Fruit fly (Drosophila melanogaster) whole organism, embryonic: Measurements from ENCODE around the gene CG13653.

Experiments
- Atf-2 ChIP-seq: fragments of 200-800 bp; sonication (Bioruptor generic); optimal IDR thresholded peaks from 2 replicates; lab custom pipeline; 2016; ENCODE audit warnings: missing biosample characterization, missing genetic modification characterization
- Awh ChIP-seq: fragments of 200-800 bp; sonication (Bioruptor generic); IDR thresholded peaks from 2 replicates; pipeline ENCODE4, ENCODE4 v1.3.6; 2022; ENCODE audit warnings: missing biosample characterization, missing genetic modification characterization
- CG11696 ChIP-seq: fragments of 200-800 bp; sonication (Bioruptor generic); IDR thresholded peaks from 2 replicates; pipeline ENCODE4 v1.3.6; 2022; ENCODE audit warnings: missing biosample characterization, missing genetic modification characterization
- CG12299 ChIP-seq: fragments of 200-800 bp; sonication (Bioruptor generic); optimal IDR thresholded peaks from 2 replicates; lab custom pipeline; 2018; ENCODE audit warnings: missing biosample characterization, mild to moderate bottlenecking, missing genetic modification characterization
- CG13775 ChIP-seq: fragments of 200-800 bp; sonication (Bioruptor generic); optimal IDR thresholded peaks from 3 replicates; lab custom pipeline; 2017; ENCODE audit warnings: missing biosample characterization, mild to moderate bottlenecking, missing genetic modification characterization
- CG16863 ChIP-seq: fragments of 200-800 bp; sonication (Bioruptor generic); optimal IDR thresholded peaks from 3 replicates; lab custom pipeline; 2016; ENCODE audit warnings: missing biosample characterization, missing genetic modification characterization
- CG17912 ChIP-seq: fragments of 200-800 bp; sonication (Bioruptor generic); optimal IDR thresholded peaks from 2 replicates; lab custom pipeline; 2018; ENCODE audit warnings: missing biosample characterization, mild to moderate bottlenecking, missing genetic modification characterization
- CG18011 ChIP-seq: fragments of 200-800 bp; sonication (Bioruptor generic); optimal IDR thresholded peaks from 2 replicates; lab custom pipeline; 2017; ENCODE audit warnings: missing biosample characterization, missing genetic modification characterization, mild to moderate bottlenecking, moderate library complexity, missing genotype
- CG1832 ChIP-seq: fragments of 200-800 bp; sonication (Bioruptor generic); optimal IDR thresholded peaks from 2 replicates; lab custom pipeline; 2017; ENCODE audit warnings: missing biosample characterization, mild to moderate bottlenecking, missing genetic modification characterization, inconsistent platforms
- CG30020 ChIP-seq: fragments of 200-800 bp; optimal IDR thresholded peaks from 2 replicates; lab custom pipeline; 2019; ENCODE audit warnings: missing biosample characterization, mild to moderate bottlenecking, missing genetic modification characterization, moderate library complexity
- CG3838 ChIP-seq: fragments of 200-800 bp; sonication (Bioruptor generic); optimal IDR thresholded peaks from 3 replicates; lab custom pipeline; 2016; ENCODE audit warnings: missing biosample characterization, missing genetic modification characterization
- CG3847 ChIP-seq: fragments of 200-800 bp; sonication (Bioruptor generic); IDR thresholded peaks from 2 replicates; pipeline ENCODE4 v1.3.6; 2022; ENCODE audit warnings: missing biosample characterization, missing genetic modification characterization
- CG4404 ChIP-seq: fragments of 200-800 bp; sonication (Bioruptor generic); IDR thresholded peaks from 2 replicates; pipeline ENCODE4 v1.3.6; 2022; ENCODE audit warnings: missing biosample characterization, missing genetic modification characterization
- CG4707 ChIP-seq: fragments of 200-800 bp; sonication (Bioruptor generic); optimal IDR thresholded peaks from 2 replicates; lab custom pipeline; 2018; ENCODE audit warnings: missing biosample characterization, mild to moderate bottlenecking, missing genetic modification characterization, moderate library complexity
- CG6272 ChIP-seq: fragments of 200-800 bp; sonication (Bioruptor generic); IDR thresholded peaks from 2 replicates; pipeline ENCODE4 v1.3.6; 2022; ENCODE audit warnings: missing biosample characterization, missing genetic modification characterization
- CG6791 ChIP-seq: fragments of 200-800 bp; sonication (Bioruptor generic); IDR thresholded peaks from 3 replicates; pipeline ENCODE4 v1.3.6; 2022; ENCODE audit warnings: missing biosample characterization, missing genetic modification characterization; ENCODE audit not compliant: partially characterized antibody
- CG8388 ChIP-seq: fragments of 200-800 bp; sonication (Bioruptor generic); optimal IDR thresholded peaks from 2 replicates; lab custom pipeline; 2019; ENCODE audit warnings: missing biosample characterization, mild to moderate bottlenecking, missing genetic modification characterization, moderate library complexity
- CG8924 ChIP-seq: fragments of 200-800 bp; optimal IDR thresholded peaks from 3 replicates; lab custom pipeline; 2019; ENCODE audit warnings: missing biosample characterization, mild to moderate bottlenecking, missing genetic modification characterization, moderate library complexity
- Deaf1 ChIP-seq: fragments of 200-800 bp; optimal IDR thresholded peaks from 3 replicates; lab custom pipeline; 2019; ENCODE audit warnings: missing biosample characterization, mild to moderate bottlenecking, missing genetic modification characterization, moderate library complexity
- Hr51 ChIP-seq, 2 experiments: fragments of 200-800 bp; sonication (Bioruptor generic); optimal IDR thresholded peaks; 2 replicates in 1 of 2; 3 replicates in 1 of 2; lab custom pipeline; 2016 to 2018; ENCODE audit warnings: missing biosample characterization in 2 of 2, missing genetic modification characterization in 2 of 2, mild to moderate bottlenecking in 1 of 2, moderate library complexity in 1 of 2
- Jarid2 ChIP-seq: fragments of 200-800 bp; sonication (Bioruptor generic); optimal IDR thresholded peaks from 3 replicates; lab custom pipeline; 2017; ENCODE audit warnings: mild to moderate bottlenecking, missing biosample characterization, missing genetic modification reagents, missing genetic modification characterization
- Optix ChIP-seq: fragments of 200-800 bp; sonication (Bioruptor generic); IDR thresholded peaks from 3 replicates; pipeline ENCODE4 v1.3.6; 2022; ENCODE audit warnings: missing biosample characterization, missing genetic modification characterization
- Pdp1 ChIP-seq, 2 experiments: fragments of 200-800 bp; sonication (Bioruptor generic); optimal IDR thresholded peaks; 3 replicates each; lab custom pipeline; 2016; ENCODE audit warnings: missing biosample characterization in 2 of 2, missing genetic modification characterization in 2 of 2, mild to moderate bottlenecking in 1 of 2, moderate library complexity in 1 of 2
- Poxn ChIP-seq: fragments of 200-800 bp; sonication (Bioruptor generic); IDR thresholded peaks from 2 replicates; pipeline ENCODE4 v1.3.6; 2022; ENCODE audit warnings: missing biosample characterization, missing genetic modification characterization
- Sox102F ChIP-seq: fragments of 200-800 bp; sonication (Bioruptor generic); optimal IDR thresholded peaks from 2 replicates; lab custom pipeline; 2018; ENCODE audit warnings: missing biosample characterization, mild to moderate bottlenecking, missing genetic modification characterization, moderate library complexity
- Ssrp ChIP-seq: fragments of 200-800 bp; sonication (Bioruptor generic); optimal IDR thresholded peaks from 2 replicates; lab custom pipeline; 2018; ENCODE audit warnings: missing biosample characterization, mild to moderate bottlenecking, missing genetic modification characterization, moderate library complexity
- Trl ChIP-seq, 3 experiments: fragments of >200 bp in 2 of 3; fragments of 200-800 bp in 1 of 3; sonication (Bioruptor generic) in 1 of 3; optimal IDR thresholded peaks; 2 replicates in 1 of 3; 3 replicates in 2 of 3; lab custom pipeline; 2016 to 2017; ENCODE audit warnings: missing biosample characterization in 1 of 3, missing genetic modification characterization in 1 of 3
- Xrp1 ChIP-seq: fragments of 200-800 bp; sonication (Bioruptor generic); IDR thresholded peaks from 2 replicates; pipeline ENCODE4 v1.3.6; 2022; ENCODE audit warnings: missing biosample characterization, missing genetic modification characterization
- ac ChIP-seq: fragments of 200-800 bp; sonication (Bioruptor generic); optimal IDR thresholded peaks from 3 replicates; lab custom pipeline; 2017; ENCODE audit warnings: missing biosample characterization, mild to moderate bottlenecking, missing genetic modification characterization
- ase ChIP-seq: fragments of 200-800 bp; sonication (Bioruptor generic); IDR thresholded peaks from 3 replicates; pipeline ENCODE4 v1.3.6; 2022; ENCODE audit warnings: missing biosample characterization, missing genetic modification characterization
- chinmo ChIP-seq: fragments of 200-800 bp; sonication (Bioruptor generic); IDR thresholded peaks from 4 replicates; pipeline ENCODE4 v1.3.6; 2022; ENCODE audit warnings: missing biosample characterization, missing genetic modification characterization; ENCODE audit not compliant: partially characterized antibody
- esg ChIP-seq: fragments of 200-800 bp; sonication (Bioruptor generic); conservative IDR thresholded peaks from 2 replicates; pipeline ENCODE4 v1.3.6; 2022; ENCODE audit warnings: missing biosample characterization, missing genetic modification characterization
- fd96Cb ChIP-seq: fragments of 200-800 bp; sonication (Bioruptor generic); optimal IDR thresholded peaks from 2 replicates; lab custom pipeline; 2018; ENCODE audit warnings: missing biosample characterization, mild to moderate bottlenecking, missing genetic modification characterization, moderate library complexity
- gcm2 ChIP-seq: fragments of 200-800 bp; sonication (Bioruptor generic); optimal IDR thresholded peaks from 2 replicates; lab custom pipeline; 2016; ENCODE audit warnings: missing biosample characterization, missing genetic modification characterization
- gem ChIP-seq: fragments of 200-800 bp; sonication (Bioruptor generic); optimal IDR thresholded peaks from 2 replicates; lab custom pipeline; 2019; ENCODE audit warnings: missing biosample characterization, mild to moderate bottlenecking, missing genetic modification characterization, moderate library complexity
- grau ChIP-seq: fragments of 200-800 bp; optimal IDR thresholded peaks from 3 replicates; lab custom pipeline; 2019; ENCODE audit warnings: missing biosample characterization, mild to moderate bottlenecking, missing genetic modification characterization, moderate library complexity
- lbe ChIP-seq: fragments of 200-800 bp; sonication (Bioruptor generic); optimal IDR thresholded peaks from 2 replicates; lab custom pipeline; 2016; ENCODE audit warnings: missing biosample characterization, mild to moderate bottlenecking, missing genetic modification characterization
- phol ChIP-seq: fragments of 200-800 bp; sonication (Bioruptor generic); optimal IDR thresholded peaks from 3 replicates; lab custom pipeline; 2018; ENCODE audit warnings: missing biosample characterization, mild to moderate bottlenecking, missing genetic modification characterization, moderate library complexity
- ro ChIP-seq: fragments of 200-800 bp; sonication (Bioruptor generic); IDR thresholded peaks from 2 replicates; pipeline ENCODE4 v1.3.6; 2022; ENCODE audit warnings: missing biosample characterization, missing genetic modification characterization
- row ChIP-seq: fragments of 200-800 bp; sonication (Bioruptor generic); IDR thresholded peaks from 3 replicates; pipeline ENCODE4 v1.3.6; 2022; ENCODE audit warnings: missing biosample characterization, missing genetic modification characterization
- sc ChIP-seq, 3 experiments: fragments of >200 bp in 2 of 3; fragments of 200-800 bp in 1 of 3; sonication (Bioruptor generic) in 1 of 3; optimal IDR thresholded peaks; 2 replicates in 2 of 3; 3 replicates in 1 of 3; lab custom pipeline; 2017; ENCODE audit warnings: mild to moderate bottlenecking in 1 of 3, missing biosample characterization in 1 of 3, missing genetic modification characterization in 1 of 3, missing genetic modification reagents in 1 of 3
- sim ChIP-seq: fragments of 200-800 bp; sonication (Bioruptor generic); IDR thresholded peaks from 2 replicates; pipeline ENCODE4 v1.3.6; 2022; ENCODE audit warnings: missing biosample characterization, missing genetic modification characterization
- slp2 ChIP-seq: fragments of 200-800 bp; sonication (Bioruptor generic); optimal IDR thresholded peaks from 2 replicates; lab custom pipeline; 2016; ENCODE audit warnings: missing biosample characterization, missing genetic modification characterization
- sqz ChIP-seq: fragments of 200-800 bp; sonication (Bioruptor generic); optimal IDR thresholded peaks from 3 replicates; lab custom pipeline; 2018; ENCODE audit warnings: missing biosample characterization, mild to moderate bottlenecking, missing genetic modification characterization
- ssp ChIP-seq: fragments of 200-800 bp; sonication (Bioruptor generic); IDR thresholded peaks from 2 replicates; pipeline ENCODE4 v1.3.6; 2022; ENCODE audit warnings: missing biosample characterization, missing genetic modification characterization
- tll ChIP-seq, 2 experiments: fragments of 200-800 bp in 1 of 2; fragments of >200 bp in 1 of 2; sonication (Bioruptor generic) in 1 of 2; optimal IDR thresholded peaks; 2 replicates each; lab custom pipeline; 2017 to 2019; ENCODE audit warnings: missing biosample characterization in 2 of 2, missing genetic modification characterization in 2 of 2, mild to moderate bottlenecking in 1 of 2, moderate library complexity in 1 of 2
- twi ChIP-seq: fragments of 200-800 bp; optimal IDR thresholded peaks from 2 replicates; lab custom pipeline; 2019; ENCODE audit warnings: missing biosample characterization, mild to moderate bottlenecking, missing genetic modification characterization, moderate library complexity
- zen2 ChIP-seq: fragments of 200-800 bp; sonication (Bioruptor generic); IDR thresholded peaks from 3 replicates; pipeline ENCODE4 v1.3.6; 2022; ENCODE audit warnings: missing biosample characterization, missing genetic modification characterization; ENCODE audit not compliant: partially characterized antibody

CG13653 gene

dm6 chr3R:25174244-25174643, 21.1 kb upstream of the CG13653 start (continued):
- TF ChIP-seq CG8924 = peak; percentile 37
- peak; percentile 5 for TF ChIP-seq CG13775 (GFP tag; lab: Kevin White, UChicago)
- no peak for TF ChIP-seq twi (tag; lab: Kevin White, UChicago)
- TF ChIP-seq CG4707 (GFP tag; lab: Kevin White, UChicago) = no peak
- no peak for TF ChIP-seq CG12299 (tag; lab: Kevin White, UChicago)
- no peak for TF ChIP-seq chinmo (GFP tag; lab: Robert Waterston, UW)
- no peak for TF ChIP-seq CG6791 (GFP tag; lab: Robert Waterston, UW)
- TF ChIP-seq CG4404 (GFP tag; lab: Robert Waterston, UW) = peak; percentile 55
- no peak for TF ChIP-seq ssp (GFP tag; lab: Robert Waterston, UW)
- no peak for TF ChIP-seq ase
- TF ChIP-seq CG3847 (GFP tag; lab: Robert Waterston, UW) = no peak
- peak; percentile 57 for TF ChIP-seq gem
- peak; percentile 53 for TF ChIP-seq row (GFP tag; lab: Robert Waterston, UW)
- no peak for TF ChIP-seq ro (GFP tag; lab: Robert Waterston, UW)
- no peak for TF ChIP-seq Trl (optimal IDR thresholded peaks at IDR 0.05; lab: Kevin White, UChicago)
- peak; percentile 4 for TF ChIP-seq Trl (GFP tag; optimal IDR thresholded peaks at IDR 0.05; lab: Kevin White, UChicago)
- TF ChIP-seq grau (tag; lab: Kevin White, UChicago) = peak; percentile 36
- no peak for TF ChIP-seq Jarid2
- TF ChIP-seq tll (GFP tag; optimal IDR thresholded peaks at IDR 0.05; lab: Kevin White, UChicago) = no peak
- no peak for TF ChIP-seq Poxn
- peak; percentile 27 for TF ChIP-seq sqz
- TF ChIP-seq CG3838 (GFP tag; lab: Kevin White, UChicago) = no peak
- TF ChIP-seq Atf-2 (GFP tag; lab: Kevin White, UChicago) = peak; percentile 3

dm6 chr3R:25176517-25176916, 18.8 kb upstream of the CG13653 start:
- TF ChIP-seq lbe (GFP tag; lab: Kevin White, UChicago) (no peak), grau (tag; lab: Kevin White, UChicago) (peak; percentile 19), zen2 (GFP tag; lab: Robert Waterston, UW) (no peak), CG16863 (no peak), Ssrp (no peak), Hr51 (GFP tag; optimal IDR thresholded peaks at IDR 0.05; lab: Kevin White, UChicago) (peak in 1 of 2 experiments; percentile 24), Pdp1 (GFP tag; optimal IDR thresholded peaks at IDR 0.05; lab: Kevin White, UChicago) (peak in 1 of 2 experiments; percentile 12), phol (tag; lab: Kevin White, UChicago) (peak; percentile 18), Sox102F (GFP tag; lab: Kevin White, UChicago) (peak; percentile 18), CG8388 (GFP tag; lab: Kevin White, UChicago) (no peak), Xrp1 (peak; percentile 26; the same call in 1 of the 2 replicates), CG6272 (GFP tag; lab: Robert Waterston, UW) (no peak), Optix (no peak), CG11696 (GFP tag; lab: Robert Waterston, UW) (no peak), CG1832 (GFP tag; lab: Kevin White, UChicago) (no peak), sc (optimal IDR thresholded peaks at IDR 0.05; lab: Kevin White, UChicago) (no peak), sc (GFP tag; optimal IDR thresholded peaks at IDR 0.05; lab: Kevin White, UChicago) (no peak), Deaf1 (tag; lab: Kevin White, UChicago) (no peak), CG18011 (GFP tag; lab: Kevin White, UChicago) (no peak), chinmo (GFP tag; lab: Robert Waterston, UW) (no peak), sim (no peak), fd96Cb (tag; lab: Kevin White, UChicago) (no peak), gcm2 (no peak), Awh (GFP tag; lab: Robert Waterston, UW) (no peak), slp2 (GFP tag; lab: Kevin White, UChicago) (no peak), CG30020 (tag; lab: Kevin White, UChicago) (no peak), ac (GFP tag; lab: Kevin White, UChicago) (no peak), tll (GFP tag; optimal IDR thresholded peaks at IDR 0.05; lab: Kevin White, UChicago) (no peak), esg (GFP tag; lab: Robert Waterston, UW) (0 out of 2 replicates have a peak, but pooled peaks have one; percentile 5), CG17912 (GFP tag; lab: Kevin White, UChicago) (no peak)
